Worm (Caenorhabditis elegans): Measurements from ENCODE around the gene F20D6.5.

F20D6.5 gene

DNA sequence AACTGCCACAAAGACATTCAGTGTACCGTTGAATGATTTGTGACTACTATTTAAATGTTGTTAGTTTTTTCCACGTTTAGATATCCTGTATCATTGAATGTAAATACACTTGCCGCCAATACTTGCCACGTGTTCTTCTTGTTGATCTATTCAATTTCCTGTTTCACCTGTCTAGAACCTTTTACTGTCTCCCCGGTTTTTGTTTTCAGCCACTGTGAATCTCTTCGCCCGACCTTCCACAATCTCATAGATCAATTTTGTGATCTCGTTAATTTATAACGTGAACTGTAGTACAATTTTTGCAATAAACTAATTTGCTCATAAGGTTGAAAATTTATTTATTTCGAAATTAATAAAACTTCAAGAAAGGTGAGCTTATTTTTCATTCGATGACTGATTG lies 16.4 kb upstream of the F20D6.5 start, which contains the start of gene D1014.13:
Gene D1014.13, plus strand, starts transcription at position 301 of the 400 bp plus-strand sequence.
- no peak for TF ChIP-seq nhr-25 (tag; optimal IDR thresholded peaks at IDR 0.05)
- no peak for TF ChIP-seq ceh-82 (tag; optimal IDR thresholded peaks at IDR 0.05)
- TF ChIP-seq aly-2 (tag; optimal IDR thresholded peaks at IDR 0.05) = no peak
- no peak for TF ChIP-seq zag-1 (tag; optimal IDR thresholded peaks at IDR 0.05)
- no peak for TF ChIP-seq Y55F3AM.14 (GFP tag; optimal IDR thresholded peaks at IDR 0.05)
- no peak for TF ChIP-seq nhr-129 (tag; optimal IDR thresholded peaks at IDR 0.05)
- TF ChIP-seq nhr-11 (tag; optimal IDR thresholded peaks at IDR 0.05) = no peak
- TF ChIP-seq mab-5 (tag; optimal IDR thresholded peaks at IDR 0.05) = no peak
- TF ChIP-seq ceh-16 (tag; optimal IDR thresholded peaks at IDR 0.05) = no peak

DNA sequence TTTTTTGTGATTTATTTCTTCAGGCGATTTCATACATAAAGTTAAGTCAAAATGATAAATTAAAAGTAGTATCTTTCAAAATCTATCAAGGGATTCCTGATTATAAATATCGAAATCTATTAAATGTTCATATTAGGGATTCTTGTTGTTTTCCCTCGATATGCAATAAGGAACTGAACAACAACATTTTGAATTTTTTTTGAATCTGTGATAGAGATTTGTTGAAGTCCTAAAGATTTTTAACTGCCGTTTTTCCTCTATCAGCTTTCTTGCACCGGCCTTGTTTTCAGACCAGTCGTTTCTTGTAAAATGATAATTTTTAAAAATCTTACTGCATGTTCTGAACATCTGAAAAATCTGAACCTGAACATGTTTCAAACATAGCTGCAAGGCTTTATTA lies 6.0 kb upstream of the F20D6.5 start:
- TF ChIP-seq mbf-1 (tag; optimal IDR thresholded peaks at IDR 0.05) = no peak
- no peak for TF ChIP-seq fos-1 (tag; optimal IDR thresholded peaks at IDR 0.05)

DNA sequence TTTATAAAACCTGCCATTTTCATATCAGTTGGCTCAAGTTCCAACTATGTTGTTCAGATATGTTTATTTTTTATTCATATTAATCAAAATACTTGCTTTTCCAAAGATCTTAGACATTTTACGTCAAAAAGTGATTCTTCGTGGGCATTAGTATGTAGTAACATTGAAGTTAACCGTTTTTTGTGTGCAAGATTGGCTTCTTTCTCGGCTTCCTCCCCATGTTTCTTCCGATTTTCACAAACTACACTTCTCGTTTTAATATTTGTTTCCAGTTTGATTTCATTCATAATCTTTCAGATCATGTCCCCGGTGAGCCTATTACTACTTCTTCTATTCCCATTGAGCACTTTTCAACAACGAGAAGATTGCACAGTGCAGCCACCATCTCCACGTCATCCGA lies 4.3 kb upstream of the F20D6.5 start, which contains the start of gene sul-2:
Gene sul-2, plus strand, starts transcription at position 301 of the 400 bp plus-strand sequence.
- no peak for TF ChIP-seq ceh-16 (tag; optimal IDR thresholded peaks at IDR 0.05)
- no peak for TF ChIP-seq C34F6.9 (tag; optimal IDR thresholded peaks at IDR 0.05)
- TF ChIP-seq ztf-1 (GFP tag; conservative IDR thresholded peaks at IDR 0.05) = no peak
- no peak for TF ChIP-seq nhr-12 (tag; optimal IDR thresholded peaks at IDR 0.05)
- no peak for TF ChIP-seq sma-9 (GFP tag; optimal IDR thresholded peaks at IDR 0.05)
- no peak for TF ChIP-seq sma-9 (tag; optimal IDR thresholded peaks at IDR 0.05)
- no peak for TF ChIP-seq nhr-25 (tag; optimal IDR thresholded peaks at IDR 0.05)
- TF ChIP-seq sem-4 (tag; optimal IDR thresholded peaks at IDR 0.05) = no peak
- no peak for TF ChIP-seq egl-27 (tag; optimal IDR thresholded peaks at IDR 0.05)
- TF ChIP-seq nhr-77 (tag; optimal IDR thresholded peaks at IDR 0.05) = no peak
- no peak for TF ChIP-seq nhr-21 (tag; optimal IDR thresholded peaks at IDR 0.05)

DNA sequence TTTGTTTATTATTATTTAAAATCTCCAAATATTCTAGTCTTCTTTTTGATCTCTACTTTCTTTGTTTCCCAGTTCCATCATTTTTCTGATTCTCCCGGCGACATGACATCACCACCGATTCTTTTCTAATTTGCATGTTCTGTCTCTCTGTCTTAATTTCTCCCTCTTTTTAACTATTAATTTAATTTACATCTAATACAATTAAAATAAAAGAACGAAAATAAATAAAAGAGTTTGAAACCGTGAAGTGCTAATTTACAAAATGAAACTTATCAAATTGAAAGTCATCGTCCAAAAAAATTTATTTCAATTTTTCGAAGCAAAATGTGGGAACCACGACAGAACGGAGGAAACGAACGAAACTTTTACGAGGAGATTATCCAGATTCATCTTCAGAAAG lies 2.1 kb upstream of the F20D6.5 start, which contains the start of gene F20D6.6:
Gene F20D6.6, plus strand, starts transcription at position 301 of the 400 bp plus-strand sequence.
- TF ChIP-seq aly-2 (tag; optimal IDR thresholded peaks at IDR 0.05) (no peak), unc-55 (GFP tag; optimal IDR thresholded peaks at IDR 0.05) (no peak), blmp-1 (tag; optimal IDR thresholded peaks at IDR 0.05; ENCODE audit: insufficient read depth) (no peak), mbf-1 (tag; optimal IDR thresholded peaks at IDR 0.05) (no peak), sma-9 (GFP tag; optimal IDR thresholded peaks at IDR 0.05) (no peak), sma-9 (tag; optimal IDR thresholded peaks at IDR 0.05) (no peak), nhr-25 (tag; optimal IDR thresholded peaks at IDR 0.05) (no peak), ceh-82 (tag; optimal IDR thresholded peaks at IDR 0.05) (no peak), nhr-6 (tag; optimal IDR thresholded peaks at IDR 0.05) (no peak), ZK546.5 (tag; optimal IDR thresholded peaks at IDR 0.05) (no peak), fos-1 (tag; optimal IDR thresholded peaks at IDR 0.05) (no peak), ztf-11 (tag; optimal IDR thresholded peaks at IDR 0.05) (no peak), zag-1 (tag; optimal IDR thresholded peaks at IDR 0.05) (no peak), dmd-4 (tag; optimal IDR thresholded peaks at IDR 0.05) (no peak), ztf-4 (tag; optimal IDR thresholded peaks at IDR 0.05) (no peak), lsy-2 (tag; optimal IDR thresholded peaks at IDR 0.05) (no peak), nhr-129 (tag; optimal IDR thresholded peaks at IDR 0.05) (no peak)

DNA sequence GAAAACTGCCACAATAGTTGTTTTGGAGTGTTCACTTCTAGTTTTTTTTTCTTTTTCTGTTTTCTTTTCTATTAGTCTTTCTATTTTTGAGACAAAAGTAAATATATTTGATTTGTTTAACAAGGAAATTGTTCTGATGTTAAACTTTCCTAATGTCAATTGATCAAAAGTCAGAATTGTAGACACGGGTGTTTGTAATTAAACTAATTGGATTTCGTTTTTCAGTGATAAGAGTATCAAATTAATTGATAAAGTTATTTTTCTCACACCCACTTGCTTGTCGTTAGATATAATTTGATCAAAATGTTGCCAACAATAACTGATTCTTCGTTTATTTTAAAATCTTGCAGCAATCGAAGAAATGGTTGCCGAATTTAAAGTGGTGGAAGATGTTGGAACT lies 1.4 kb downstream of the F20D6.5 start:
- TF ChIP-seq sma-9 (GFP tag; optimal IDR thresholded peaks at IDR 0.05) (no peak), sma-9 (tag; optimal IDR thresholded peaks at IDR 0.05) (no peak), crh-2 (tag; optimal IDR thresholded peaks at IDR 0.05) (no peak), dmd-4 (tag; optimal IDR thresholded peaks at IDR 0.05) (no peak), peb-1 (tag; optimal IDR thresholded peaks at IDR 0.05) (no peak), snpc-4 (tag; optimal IDR thresholded peaks at IDR 0.05) (no peak), nhr-23 (tag; optimal IDR thresholded peaks at IDR 0.05) (no peak), unc-39 (tag; optimal IDR thresholded peaks at IDR 0.05) (no peak), ZK546.5 (tag; optimal IDR thresholded peaks at IDR 0.05) (no peak)

All from whole organism, L2 larva.